Worm (Caenorhabditis elegans) whole organism, L2 larva: ENCODE results near the gene xbp-1.

ENCODE experiments used
- C34F6.9 ChIP-seq: fragments of 150-350 bp; optimal IDR thresholded peaks from 2 replicates; lab custom pipeline; 2014; ENCODE audit warnings: missing biosample characterization, missing genetic modification characterization
- Y55F3AM.14 ChIP-seq: fragments of 200-800 bp; sonication (Bioruptor generic); optimal IDR thresholded peaks from 2 replicates; lab custom pipeline; 2018; ENCODE audit warnings: mild to moderate bottlenecking, missing genetic modification characterization, missing compliant biosample characterization
- aly-2 ChIP-seq: fragments of 150-350 bp; optimal IDR thresholded peaks from 2 replicates; lab custom pipeline; 2014; ENCODE audit warnings: missing biosample characterization, missing genetic modification characterization
- ceh-16 ChIP-seq: fragments of 150-350 bp; optimal IDR thresholded peaks from 2 replicates; lab custom pipeline; 2014; ENCODE audit warnings: missing biosample characterization, missing genetic modification characterization
- ceh-82 ChIP-seq: fragments of 150-350 bp; optimal IDR thresholded peaks from 2 replicates; lab custom pipeline; 2014; ENCODE audit warnings: missing biosample characterization, missing genetic modification characterization
- dmd-4 ChIP-seq: sonication (generic microtip); optimal IDR thresholded peaks from 2 replicates; lab custom pipeline; 2017; ENCODE audit warnings: missing biosample characterization, missing genetic modification characterization
- egl-27 ChIP-seq: sonication (generic microtip); optimal IDR thresholded peaks from 3 replicates; lab custom pipeline; 2017; ENCODE audit warnings: missing biosample characterization, missing genetic modification reagents, missing genetic modification characterization
- elt-1 ChIP-seq: fragments of 150-350 bp; optimal IDR thresholded peaks from 2 replicates; lab custom pipeline; 2014; ENCODE audit warnings: missing biosample characterization, missing genetic modification characterization
- elt-3 ChIP-seq: sonication (generic microtip); optimal IDR thresholded peaks from 2 replicates; lab custom pipeline; 2017; ENCODE audit warnings: missing biosample characterization, missing genetic modification characterization
- fos-1 ChIP-seq: fragments of 150-350 bp; optimal IDR thresholded peaks from 2 replicates; lab custom pipeline; 2014; ENCODE audit warnings: missing biosample characterization, missing genetic modification characterization
- lin-39 ChIP-seq: fragments of 150-350 bp; optimal IDR thresholded peaks from 2 replicates; lab custom pipeline; 2014; ENCODE audit warnings: missing biosample characterization, missing genetic modification reagents, missing genetic modification characterization
- mbf-1 ChIP-seq: sonication (generic microtip); optimal IDR thresholded peaks from 2 replicates; lab custom pipeline; 2017; ENCODE audit warnings: missing biosample characterization, missing genetic modification characterization
- mdl-1 ChIP-seq, 2 experiments: fragments of 150-350 bp in 1 of 2; sonication (generic microtip) in 1 of 2; optimal IDR thresholded peaks; 2 replicates each; lab custom pipeline; 2017; ENCODE audit warnings: missing biosample characterization in 2 of 2, missing genetic modification characterization in 2 of 2
- nhr-12 ChIP-seq: fragments of 150-350 bp; optimal IDR thresholded peaks from 2 replicates; lab custom pipeline; 2014; ENCODE audit warnings: missing biosample characterization, missing genetic modification characterization
- nhr-129 ChIP-seq: fragments of 150-350 bp; optimal IDR thresholded peaks from 2 replicates; lab custom pipeline; 2014; ENCODE audit warnings: missing biosample characterization, missing genetic modification characterization
- nhr-21 ChIP-seq: fragments of 150-350 bp; optimal IDR thresholded peaks from 2 replicates; lab custom pipeline; 2014; ENCODE audit warnings: missing biosample characterization, missing genetic modification characterization
- nhr-23 ChIP-seq: fragments of 150-350 bp; optimal IDR thresholded peaks from 2 replicates; lab custom pipeline; 2014; ENCODE audit warnings: missing biosample characterization, missing genetic modification reagents, missing genetic modification characterization
- nhr-237 ChIP-seq: fragments of 150-350 bp; optimal IDR thresholded peaks from 2 replicates; lab custom pipeline; 2014; ENCODE audit warnings: missing biosample characterization, missing genetic modification characterization
- nhr-25 ChIP-seq: fragments of 150-350 bp; sonication (generic microtip); optimal IDR thresholded peaks from 3 replicates; lab custom pipeline; 2014; ENCODE audit warnings: missing biosample characterization, missing genetic modification characterization
- nhr-6 ChIP-seq: fragments of 150-350 bp; optimal IDR thresholded peaks from 2 replicates; lab custom pipeline; 2014; ENCODE audit warnings: missing biosample characterization, missing genetic modification characterization
- sem-4 ChIP-seq: fragments of 150-350 bp; optimal IDR thresholded peaks from 2 replicates; lab custom pipeline; 2014; ENCODE audit warnings: missing biosample characterization, missing genetic modification reagents, missing genetic modification characterization
- sma-9 ChIP-seq, 2 experiments: fragments of 150-350 bp in 1 of 2; sonication (generic microtip) in 1 of 2; optimal IDR thresholded peaks; 2 replicates each; lab custom pipeline; 2014 to 2016; ENCODE audit warnings: missing genetic modification characterization in 2 of 2, mild to moderate bottlenecking in 1 of 2, missing biosample characterization in 1 of 2, missing compliant biosample characterization in 1 of 2, missing genetic modification reagents in 1 of 2, moderate library complexity in 1 of 2
- unc-39 ChIP-seq: fragments of 150-350 bp; optimal IDR thresholded peaks from 2 replicates; lab custom pipeline; 2014; ENCODE audit warnings: missing biosample characterization, missing genetic modification characterization
- unc-55 ChIP-seq: fragments of 150-350 bp; sonication (generic microtip); optimal IDR thresholded peaks from 3 replicates; lab custom pipeline; 2014; ENCODE audit warnings: missing biosample characterization, missing genetic modification reagents, missing genetic modification characterization
- unc-62 ChIP-seq: fragments of 150-350 bp; optimal IDR thresholded peaks from 2 replicates; lab custom pipeline; 2014; ENCODE audit warnings: missing biosample characterization, missing genetic modification reagents, missing genetic modification characterization
- zag-1 ChIP-seq: fragments of 150-350 bp; optimal IDR thresholded peaks from 2 replicates; lab custom pipeline; 2014; ENCODE audit warnings: missing biosample characterization, missing genetic modification characterization
- ztf-11 ChIP-seq: sonication (generic microtip); optimal IDR thresholded peaks from 2 replicates; lab custom pipeline; 2017; ENCODE audit warnings: missing biosample characterization, missing genetic modification characterization
- ztf-4 ChIP-seq: fragments of 150-350 bp; optimal IDR thresholded peaks from 2 replicates; lab custom pipeline; 2014; ENCODE audit warnings: missing biosample characterization, missing genetic modification characterization

xbp-1 gene

ce11 chrIII:4241181-4241580 is 47.6 kb downstream of the xbp-1 start:
- TF ChIP-seq C34F6.9 (tag; lab: Kevin White, UChicago): no peak
- TF ChIP-seq lin-39: no peak
- no peak for TF ChIP-seq nhr-129 (tag; lab: Kevin White, UChicago)
- TF ChIP-seq nhr-6: no peak
- no peak for TF ChIP-seq fos-1
- no peak for TF ChIP-seq nhr-21 (tag; lab: Kevin White, UChicago)
- TF ChIP-seq elt-1 (tag; lab: Kevin White, UChicago): no peak
- no peak for TF ChIP-seq ztf-4 (tag; lab: Kevin White, UChicago)
- no peak for TF ChIP-seq sma-9 (GFP tag; optimal IDR thresholded peaks at IDR 0.05; lab: Kevin White, UChicago)
- no peak for TF ChIP-seq sma-9 (tag; optimal IDR thresholded peaks at IDR 0.05; lab: Kevin White, UChicago)

ce11 chrIII:4242225-4242862 is 48.7 kb downstream of the xbp-1 start, which contains the start of gene F43C1.7:
F43C1.7 (minus strand) TSS chrIII:4242575.
- TF ChIP-seq nhr-129 (tag; lab: Kevin White, UChicago): peak; percentile 64
- no peak for TF ChIP-seq zag-1 (tag; lab: Kevin White, UChicago)

ce11 chrIII:4243461-4243860 is 49.9 kb downstream of the xbp-1 start, which contains the start of gene mrpl-21:
mrpl-21 (minus strand) TSS chrIII:4243561.
- TF ChIP-seq aly-2 (tag; lab: Kevin White, UChicago) (no peak), sem-4 (tag; lab: Kevin White, UChicago) (no peak), elt-3 (tag; lab: Kevin White, UChicago) (no peak), unc-39 (tag; lab: Kevin White, UChicago) (no peak), nhr-12 (tag; lab: Kevin White, UChicago) (no peak), lin-39 (no peak), nhr-25 (tag; lab: Kevin White, UChicago) (no peak), mbf-1 (tag; lab: Kevin White, UChicago) (no peak), unc-62 (GFP tag; lab: Kevin White, UChicago) (no peak), mdl-1 (tag; optimal IDR thresholded peaks at IDR 0.05; lab: Kevin White, UChicago) (no peak), nhr-237 (tag; lab: Kevin White, UChicago) (no peak), egl-27 (tag; lab: Kevin White, UChicago) (no peak), nhr-6 (no peak), fos-1 (no peak), ceh-16 (tag; lab: Kevin White, UChicago) (no peak)
- TF ChIP-seq, all 48 proteins: peak for 0

ce11 chrIII:4244285-4244684 is 50.7 kb downstream of the xbp-1 start, which contains the start of gene zhit-2:
zhit-2 (minus strand) TSS chrIII:4244385.
- TF ChIP-seq nhr-21 (tag; lab: Kevin White, UChicago): no peak
- TF ChIP-seq nhr-237 (tag; lab: Kevin White, UChicago): no peak
- TF ChIP-seq lin-39: no peak
- TF ChIP-seq mbf-1 (tag; lab: Kevin White, UChicago): no peak
- no peak for TF ChIP-seq Y55F3AM.14
- TF ChIP-seq ztf-11 (tag; lab: Kevin White, UChicago): no peak
- TF ChIP-seq unc-55 (GFP tag; lab: Kevin White, UChicago): no peak
- TF ChIP-seq nhr-25 (tag; lab: Kevin White, UChicago): no peak
- TF ChIP-seq ceh-82: no peak
- no peak for TF ChIP-seq nhr-6
- no peak for TF ChIP-seq dmd-4 (tag; lab: Kevin White, UChicago)
- no peak for TF ChIP-seq nhr-23 (tag; lab: Kevin White, UChicago)
